Fruit fly (Drosophila melanogaster): ENCODE measurements around the gene CG34027.

The CG34027 gene

dm6 chr3R:25064907-25065841 lies 43.7 kb downstream of the CG34027 start, which contains the start of the genes veli and PQBP1:
TSS of gene veli (minus strand) at chr3R:25065591.
TSS of gene PQBP1 (plus strand) at chr3R:25065791.
- TF ChIP-seq Rel (GFP tag; optimal IDR thresholded peaks at IDR 0.05) (no peak), Rel (tag; optimal IDR thresholded peaks at IDR 0.05) (peak; percentile 95), psq (GFP tag; optimal IDR thresholded peaks at IDR 0.05) (no peak), Vsx2 (GFP tag; optimal IDR thresholded peaks at IDR 0.05; ENCODE audit: partially characterized antibody) (no peak)

dm6 chr3R:25060462-25060861 lies 48.4 kb downstream of the CG34027 start:
- TF ChIP-seq usp (GFP tag; optimal IDR thresholded peaks at IDR 0.05) (no peak), Hr78 (GFP tag; optimal IDR thresholded peaks at IDR 0.05) (no peak), sage (GFP tag; optimal IDR thresholded peaks at IDR 0.05) (no peak), CG9705 (GFP tag; optimal IDR thresholded peaks at IDR 0.05) (no peak), Mio (GFP tag; optimal IDR thresholded peaks at IDR 0.05) (no peak), CrebA (GFP tag; optimal IDR thresholded peaks at IDR 0.05; ENCODE audit: borderline replicate concordance) (no peak), lola (GFP tag; optimal IDR thresholded peaks at IDR 0.05) (no peak)

dm6 chr3R:25056488-25057157 lies 52.2 kb downstream of the CG34027 start:
- TF ChIP-seq Rel (GFP tag; optimal IDR thresholded peaks at IDR 0.05) (no peak), Rel (tag; optimal IDR thresholded peaks at IDR 0.05) (peak; percentile 72), br (GFP tag; optimal IDR thresholded peaks at IDR 0.05) (no peak), Abd-B (GFP tag; optimal IDR thresholded peaks at IDR 0.05) (no peak)

- TF ChIP-seq sage (GFP tag; optimal IDR thresholded peaks at IDR 0.05) = peak; percentile 52
- no peak for TF ChIP-seq Rel (GFP tag; optimal IDR thresholded peaks at IDR 0.05)
- peak; percentile 22 for TF ChIP-seq Rel (tag; optimal IDR thresholded peaks at IDR 0.05)
- TF ChIP-seq usp (GFP tag; optimal IDR thresholded peaks at IDR 0.05) = no peak
- TF ChIP-seq CG9705 (GFP tag; optimal IDR thresholded peaks at IDR 0.05) = no peak
- no peak for TF ChIP-seq CrebA (GFP tag; optimal IDR thresholded peaks at IDR 0.05; ENCODE audit: borderline replicate concordance)
Measured at dm6 chr3R:25056016-25056415, 52.8 kb downstream of the CG34027 start, which contains the start of the genes CG31111 and stac. TSS of gene CG31111 (minus strand) at chr3R:25056177. TSS of gene stac (plus strand) at chr3R:25056286.

dm6 chr3R:25054451-25055188 lies 54.2 kb downstream of the CG34027 start, which contains the start of gene CG31109:
TSS of gene CG31109 (minus strand) at chr3R:25054653.
- TF ChIP-seq rgr (GFP tag; optimal IDR thresholded peaks at IDR 0.05) = peak; percentile 55
- TF ChIP-seq Mio (GFP tag; optimal IDR thresholded peaks at IDR 0.05) = no peak
- TF ChIP-seq Hr78 (GFP tag; optimal IDR thresholded peaks at IDR 0.05) = no peak
- TF ChIP-seq GATAd (GFP tag; optimal IDR thresholded peaks at IDR 0.05) = no peak
- no peak for TF ChIP-seq Jra (GFP tag; optimal IDR thresholded peaks at IDR 0.05)
- peak; percentile 32 for TF ChIP-seq CG9705 (GFP tag; optimal IDR thresholded peaks at IDR 0.05)
- TF ChIP-seq tai (GFP tag; optimal IDR thresholded peaks at IDR 0.05) = peak; percentile 4
- TF ChIP-seq foxo (GFP tag; optimal IDR thresholded peaks at IDR 0.05) = peak in 1 of 2 experiments; percentile 39
- TF ChIP-seq psq (GFP tag; optimal IDR thresholded peaks at IDR 0.05) = no peak
- no peak for TF ChIP-seq usp (GFP tag; optimal IDR thresholded peaks at IDR 0.05)
- TF ChIP-seq pan (optimal IDR thresholded peaks at IDR 0.05) = no peak
- no peak for TF ChIP-seq ey (GFP tag; optimal IDR thresholded peaks at IDR 0.05)
- TF ChIP-seq Hr83 (GFP tag; optimal IDR thresholded peaks at IDR 0.05; ENCODE audit: poor library complexity, severe bottlenecking) = peak; percentile 41
- TF ChIP-seq lola (GFP tag; optimal IDR thresholded peaks at IDR 0.05) = no peak
- TF ChIP-seq h (GFP tag; optimal IDR thresholded peaks at IDR 0.05) = peak; percentile 18
- no peak for TF ChIP-seq Rel (GFP tag; optimal IDR thresholded peaks at IDR 0.05)
- peak; percentile 2 for TF ChIP-seq Rel (tag; optimal IDR thresholded peaks at IDR 0.05)
- no peak for TF ChIP-seq sv (GFP tag; optimal IDR thresholded peaks at IDR 0.05)
- no peak for TF ChIP-seq Vsx2 (GFP tag; optimal IDR thresholded peaks at IDR 0.05; ENCODE audit: partially characterized antibody)
- TF ChIP-seq sage (GFP tag; optimal IDR thresholded peaks at IDR 0.05) = no peak
- no peak for TF ChIP-seq Myc (optimal IDR thresholded peaks at IDR 0.05)
- no peak for TF ChIP-seq dl (GFP tag; optimal IDR thresholded peaks at IDR 0.05; ENCODE audit: insufficient read depth in 1 of 2, partially characterized antibody in 2 of 2)
- peak; percentile 7 for TF ChIP-seq woc (GFP tag; optimal IDR thresholded peaks at IDR 0.05)
- TF ChIP-seq Sp1 (GFP tag; optimal IDR thresholded peaks at IDR 0.05) = no peak
- TF ChIP-seq jim (GFP tag; optimal IDR thresholded peaks at IDR 0.05) = no peak
- TF ChIP-seq OdsH (GFP tag; optimal IDR thresholded peaks at IDR 0.05) = no peak
- no peak for TF ChIP-seq dmrt93B (GFP tag; optimal IDR thresholded peaks at IDR 0.05)
- no peak for TF ChIP-seq br (GFP tag; optimal IDR thresholded peaks at IDR 0.05)
- TF ChIP-seq dsf (GFP tag; optimal IDR thresholded peaks at IDR 0.05; ENCODE audit: borderline replicate concordance) = no peak
- no peak for TF ChIP-seq CG32264 (GFP tag; optimal IDR thresholded peaks at IDR 0.05)
- no peak for TF ChIP-seq Dif (GFP tag; optimal IDR thresholded peaks at IDR 0.05; ENCODE audit: partially characterized antibody)
- TF ChIP-seq Abd-B (GFP tag; optimal IDR thresholded peaks at IDR 0.05) = no peak
- TF ChIP-seq brk (GFP tag; optimal IDR thresholded peaks at IDR 0.05) = peak; percentile 27
- peak; percentile 46 for TF ChIP-seq Hnf4 (GFP tag; optimal IDR thresholded peaks at IDR 0.05)

All from whole organism, wandering third instar larva.